Worm (Caenorhabditis elegans): ENCODE data around the gene spp-9.

ce11 chrX:11468814-11469213, 18.8 kb upstream of the spp-9 start:
- no peak for TF ChIP-seq dve-1 (tag; optimal IDR thresholded peaks at IDR 0.05; ENCODE audit: insufficient read depth)
- no peak for TF ChIP-seq unc-39 (tag; optimal IDR thresholded peaks at IDR 0.05)
- TF ChIP-seq lsy-2 (tag; optimal IDR thresholded peaks at IDR 0.05) = peak in 1 of 2 experiments; percentile 1
- no peak for TF ChIP-seq nhr-76 (tag; optimal IDR thresholded peaks at IDR 0.05)
- TF ChIP-seq nhr-237 (tag; optimal IDR thresholded peaks at IDR 0.05) = no peak

All from whole organism, L4 larva.